Fruit fly (Drosophila melanogaster): ENCODE results near the gene Ndc80.
A peak's percentile ranks its signal among the peaks of the same experiment; 100 is the strongest.

The Ndc80 gene

dm6 chrX:13634254-13634999 lies 22.6 kb upstream of the Ndc80 start (continued):
- TF ChIP-seq Blimp-1 (GFP tag; optimal IDR thresholded peaks at IDR 0.05) = no peak
- TF ChIP-seq CG17829 (tag; optimal IDR thresholded peaks at IDR 0.05) = no peak
- no peak for TF ChIP-seq CG2202 (tag; optimal IDR thresholded peaks at IDR 0.05)
- TF ChIP-seq ken (GFP tag; IDR thresholded peaks at IDR 0.05) = no peak
- no peak for TF ChIP-seq Dp (GFP tag; optimal IDR thresholded peaks at IDR 0.05)
- 0 out of 2 replicates have a peak, but pooled peaks have one; percentile 18 for TF ChIP-seq CG7372 (GFP tag; IDR thresholded peaks at IDR 0.05)
- TF ChIP-seq Oaz (GFP tag; IDR thresholded peaks at IDR 0.05) = no peak
- TF ChIP-seq CG6813 (GFP tag; optimal IDR thresholded peaks at IDR 0.05) = peak; percentile 74
- peak; percentile 30 for TF ChIP-seq Usf (GFP tag; optimal IDR thresholded peaks at IDR 0.05)
- peak; percentile 57 for TF ChIP-seq kni (GFP tag; optimal IDR thresholded peaks at IDR 0.05)
- TF ChIP-seq sc (optimal IDR thresholded peaks at IDR 0.05) = no peak
- no peak for TF ChIP-seq sc (GFP tag; optimal IDR thresholded peaks at IDR 0.05)
- no peak for TF ChIP-seq Tbp (GFP tag; optimal IDR thresholded peaks at IDR 0.05)
- no peak for TF ChIP-seq CTCF (GFP tag; optimal IDR thresholded peaks at IDR 0.05)
- peak; percentile 53 for TF ChIP-seq CG12299 (tag; optimal IDR thresholded peaks at IDR 0.05)
- TF ChIP-seq CG4282 (GFP tag; optimal IDR thresholded peaks at IDR 0.05) = no peak
- TF ChIP-seq tio (GFP tag; optimal IDR thresholded peaks at IDR 0.05) = no peak
- TF ChIP-seq CG17912 (GFP tag; optimal IDR thresholded peaks at IDR 0.05) = peak; percentile 66
- TF ChIP-seq fd102C (GFP tag; optimal IDR thresholded peaks at IDR 0.05) = no peak
- no peak for TF ChIP-seq prd (optimal IDR thresholded peaks at IDR 0.05)
- peak; percentile 54 for TF ChIP-seq prd (GFP tag; IDR thresholded peaks at IDR 0.05)
- TF ChIP-seq chif (GFP tag; optimal IDR thresholded peaks at IDR 0.05) = peak in 1 of 2 experiments; percentile 14
- peak; percentile 92 for TF ChIP-seq Ets65A (GFP tag)
- TF ChIP-seq tup (GFP tag; optimal IDR thresholded peaks at IDR 0.05) = peak; percentile 6
- TF ChIP-seq unpg (GFP tag; optimal IDR thresholded peaks at IDR 0.05) = no peak
- TF ChIP-seq mirr (GFP tag; optimal IDR thresholded peaks at IDR 0.05) = peak; percentile 90
- peak; percentile 65 for TF ChIP-seq CG6765 (GFP tag; optimal IDR thresholded peaks at IDR 0.05)
- TF ChIP-seq ap (GFP tag; IDR thresholded peaks at IDR 0.05) = no peak
- TF ChIP-seq Gsc (GFP tag; IDR thresholded peaks at IDR 0.05) = no peak
- TF ChIP-seq gcm (GFP tag; optimal IDR thresholded peaks at IDR 0.05) = peak; percentile 4
- peak; percentile 35 for TF ChIP-seq CG6683 (GFP tag; optimal IDR thresholded peaks at IDR 0.05)
- peak; percentile 24 for TF ChIP-seq Chrac-16 (GFP tag; optimal IDR thresholded peaks at IDR 0.05)
- TF ChIP-seq btn (GFP tag; optimal IDR thresholded peaks at IDR 0.05) = no peak
- no peak for TF ChIP-seq CG3163 (GFP tag; optimal IDR thresholded peaks at IDR 0.05)
- no peak for TF ChIP-seq CG6254 (GFP tag; optimal IDR thresholded peaks at IDR 0.05)
- TF ChIP-seq fru (optimal IDR thresholded peaks at IDR 0.05) = no peak
- no peak for TF ChIP-seq cwo (GFP tag; optimal IDR thresholded peaks at IDR 0.05)
- TF ChIP-seq gro (GFP tag; optimal IDR thresholded peaks at IDR 0.05) = peak; percentile 74
- peak; percentile 63 for TF ChIP-seq sug (tag; optimal IDR thresholded peaks at IDR 0.05)
- TF ChIP-seq CG10274 (GFP tag; optimal IDR thresholded peaks at IDR 0.05) = peak; percentile 91
- no peak for TF ChIP-seq Dip2 (GFP tag; IDR thresholded peaks at IDR 0.05)
- peak; percentile 30 for TF ChIP-seq CG1792 (GFP tag; optimal IDR thresholded peaks at IDR 0.05)
- TF ChIP-seq zen (tag; optimal IDR thresholded peaks at IDR 0.05) = no peak
- no peak for TF ChIP-seq Opbp (GFP tag; IDR thresholded peaks at IDR 0.05; ENCODE audit: partially characterized antibody)
- no peak for TF ChIP-seq bigmax (GFP tag; optimal IDR thresholded peaks at IDR 0.05)
- no peak for TF ChIP-seq bbx (GFP tag; IDR thresholded peaks at IDR 0.05; ENCODE audit: partially characterized antibody)
- no peak for TF ChIP-seq CG17186 (GFP tag; optimal IDR thresholded peaks at IDR 0.05)
- peak; percentile 23 for TF ChIP-seq CoRest (tag; optimal IDR thresholded peaks at IDR 0.05)
- no peak for TF ChIP-seq H15 (GFP tag; IDR thresholded peaks at IDR 0.05)
- peak; percentile 78 for TF ChIP-seq row (GFP tag; IDR thresholded peaks at IDR 0.05)
- TF ChIP-seq dmrt11E (tag; optimal IDR thresholded peaks at IDR 0.05) = no peak
